Fruit fly (Drosophila melanogaster): ENCODE measurements around the gene eys.

eys gene

dm6 chr2L:2311449-2311848 is at the start of gene eys:
TSS of gene eys (plus strand) at chr2L:2311680.
- no peak for TF ChIP-seq CG8478 (optimal IDR thresholded peaks at IDR 0.05)
- no peak for TF ChIP-seq CTCF (optimal IDR thresholded peaks at IDR 0.05)

- TF ChIP-seq CTCF (optimal IDR thresholded peaks at IDR 0.05), result no peak
- no peak for TF ChIP-seq CG8478 (optimal IDR thresholded peaks at IDR 0.05)
Measured at dm6 chr2L:2263142-2263541, 48.3 kb upstream of the eys start, which contains the start of gene CG4270. TSS of gene CG4270 (plus strand) at chr2L:2263442.

dm6 chr2L:2265221-2265620 is 46.3 kb upstream of the eys start, which contains the start of gene CG34049:
TSS of gene CG34049 (minus strand) at chr2L:2265321.
- TF ChIP-seq CTCF (optimal IDR thresholded peaks at IDR 0.05), result no peak
- no peak for TF ChIP-seq CG8478 (optimal IDR thresholded peaks at IDR 0.05)

- no peak for TF ChIP-seq CG8478 (optimal IDR thresholded peaks at IDR 0.05)
- TF ChIP-seq CTCF (optimal IDR thresholded peaks at IDR 0.05), result no peak
Measured at dm6 chr2L:2269040-2269439, 42.4 kb upstream of the eys start, which contains the start of gene CG17242. TSS of gene CG17242 (minus strand) at chr2L:2269140.

dm6 chr2L:2284863-2285262 is 26.6 kb upstream of the eys start, which contains the start of gene CG4271:
TSS of gene CG4271 (plus strand) at chr2L:2285163.
- TF ChIP-seq CG8478 (optimal IDR thresholded peaks at IDR 0.05) (no peak), CTCF (optimal IDR thresholded peaks at IDR 0.05) (no peak)

dm6 chr2L:2286773-2287172 is 24.7 kb upstream of the eys start, which contains the start of gene CG31681:
TSS of gene CG31681 (minus strand) at chr2L:2286873.
- TF ChIP-seq CTCF (optimal IDR thresholded peaks at IDR 0.05) (no peak), CG8478 (optimal IDR thresholded peaks at IDR 0.05) (no peak)

- TF ChIP-seq CG8478 (optimal IDR thresholded peaks at IDR 0.05), result no peak
- no peak for TF ChIP-seq CTCF (optimal IDR thresholded peaks at IDR 0.05)
Measured at dm6 chr2L:2287807-2288206, 23.7 kb upstream of the eys start, which contains the start of gene CG42658. TSS of gene CG42658 (minus strand) at chr2L:2287907.

dm6 chr2L:2289316-2289715 is 22.2 kb upstream of the eys start, which contains the start of gene CG17237:
TSS of gene CG17237 (minus strand) at chr2L:2289416.
- no peak for TF ChIP-seq CG8478 (optimal IDR thresholded peaks at IDR 0.05)
- no peak for TF ChIP-seq CTCF (optimal IDR thresholded peaks at IDR 0.05)

- TF ChIP-seq CTCF (optimal IDR thresholded peaks at IDR 0.05) (no peak), CG8478 (optimal IDR thresholded peaks at IDR 0.05) (no peak)
Measured at dm6 chr2L:2290638-2291037, 20.8 kb upstream of the eys start, which contains the start of gene robl22E. TSS of gene robl22E (minus strand) at chr2L:2290738.

dm6 chr2L:2299803-2300202 is 11.7 kb upstream of the eys start, which contains the start of gene CG31949:
TSS of gene CG31949 (plus strand) at chr2L:2300103.
- TF ChIP-seq CG8478 (optimal IDR thresholded peaks at IDR 0.05), result no peak
- TF ChIP-seq CTCF (optimal IDR thresholded peaks at IDR 0.05), result no peak

dm6 chr2L:2307648-2308047 is 3.8 kb upstream of the eys start, which contains the start of gene CG16995:
TSS of gene CG16995 (plus strand) at chr2L:2307948.
- no peak for TF ChIP-seq CTCF (optimal IDR thresholded peaks at IDR 0.05)
- TF ChIP-seq CG8478 (optimal IDR thresholded peaks at IDR 0.05), result no peak

- TF ChIP-seq CG8478 (optimal IDR thresholded peaks at IDR 0.05) (no peak), CTCF (optimal IDR thresholded peaks at IDR 0.05) (no peak)
Measured at dm6 chr2L:2314165-2314564, 2.7 kb downstream of the eys start.

- TF ChIP-seq CTCF (optimal IDR thresholded peaks at IDR 0.05) (no peak), CG8478 (optimal IDR thresholded peaks at IDR 0.05) (no peak)
Measured at dm6 chr2L:2348479-2348878, 37.0 kb downstream of the eys start.

- TF ChIP-seq CTCF (optimal IDR thresholded peaks at IDR 0.05), result no peak
- no peak for TF ChIP-seq CG8478 (optimal IDR thresholded peaks at IDR 0.05)
Measured at dm6 chr2L:2357228-2357656, 45.8 kb downstream of the eys start, which contains the start of gene CG9967. TSS of gene CG9967 (minus strand) at chr2L:2357356.

dm6 chr2L:2361893-2362807 is 50.7 kb downstream of the eys start:
- TF ChIP-seq CG8478 (optimal IDR thresholded peaks at IDR 0.05) (no peak), CTCF (optimal IDR thresholded peaks at IDR 0.05) (no peak)

Measured in S2 (cell line).